Worm (Caenorhabditis elegans) whole organism, L4 larva: ENCODE measurements around the gene W07A12.4.
A peak's percentile ranks its signal among the peaks of the same experiment; 100 is the strongest.

Experiments used
- F26F4.8 ChIP-seq: fragments of 200-800 bp; sonication (Bioruptor generic); conservative IDR thresholded peaks from 2 replicates; pipeline ENCODE4 v1.3.6; 2022; ENCODE audit warnings: missing genetic modification characterization, missing compliant biosample characterization
- R02D3.7 ChIP-seq: fragments of 150-350 bp; sonication (generic microtip); optimal IDR thresholded peaks from 3 replicates; lab custom pipeline; 2014; ENCODE audit warnings: missing biosample characterization, missing genetic modification characterization
- Y48G9A.11 ChIP-seq: fragments of 200-800 bp; sonication (Bioruptor generic); IDR thresholded peaks from 2 replicates; pipeline ENCODE4 v1.3.6; 2022; ENCODE audit warnings: missing genetic modification reagents, missing genetic modification characterization, missing compliant biosample characterization
- Y75B8A.6 ChIP-seq: fragments of 200-800 bp; sonication (Bioruptor generic); IDR thresholded peaks from 2 replicates; pipeline ENCODE4 v1.3.6; 2022; ENCODE audit warnings: missing genetic modification reagents, missing genetic modification characterization, missing compliant biosample characterization
- ZK337.2 ChIP-seq: fragments of 200-800 bp; sonication (Bioruptor generic); IDR thresholded peaks from 2 replicates; pipeline ENCODE4 v1.3.6; 2022; ENCODE audit warnings: missing genetic modification reagents, missing genetic modification characterization, missing compliant biosample characterization
- aha-1 ChIP-seq: fragments of 150-350 bp; peaks from one replicate; lab custom pipeline; 2014; ENCODE audit warnings: missing biosample characterization, missing genetic modification characterization
- ama-1 ChIP-seq: fragments of 150-350 bp; optimal IDR thresholded peaks from 2 replicates; lab custom pipeline; 2014; ENCODE audit warnings: inconsistent platforms, mixed read lengths
- arid-1 ChIP-seq: fragments of 200-800 bp; sonication (Bioruptor generic); conservative IDR thresholded peaks from 2 replicates; pipeline ENCODE4 v1.3.6; 2022; ENCODE audit warnings: missing genetic modification reagents, missing genetic modification characterization, missing compliant biosample characterization
- ceh-28 ChIP-seq: fragments of 150-350 bp; optimal IDR thresholded peaks from 2 replicates; lab custom pipeline; 2014; ENCODE audit warnings: missing biosample characterization, missing genetic modification reagents, missing genetic modification characterization
- ceh-32 ChIP-seq: sonication (generic microtip); optimal IDR thresholded peaks from 2 replicates; lab custom pipeline; 2016; ENCODE audit warnings: mild to moderate bottlenecking, missing genetic modification characterization, missing compliant biosample characterization; ENCODE audit not compliant: poor library complexity
- ceh-62 ChIP-seq: sonication (generic microtip); optimal IDR thresholded peaks from 2 replicates; lab custom pipeline; 2017; ENCODE audit warnings: missing biosample characterization, missing genetic modification characterization
- ces-1 ChIP-seq: fragments of 150-350 bp; sonication (generic microtip); optimal IDR thresholded peaks from 4 replicates; lab custom pipeline; 2014; ENCODE audit warnings: missing biosample characterization, missing genetic modification reagents, missing genetic modification characterization
- cey-2 ChIP-seq: sonication (generic microtip); optimal IDR thresholded peaks from 3 replicates; lab custom pipeline; 2017; ENCODE audit warnings: missing genetic modification characterization, mild to moderate bottlenecking, missing compliant biosample characterization, antibody characterized with exemption, borderline replicate concordance; ENCODE audit not compliant: insufficient read depth
- daf-12 ChIP-seq: fragments of 150-350 bp; optimal IDR thresholded peaks from 2 replicates; lab custom pipeline; 2014; ENCODE audit warnings: missing biosample characterization, missing genetic modification reagents, missing genetic modification characterization
- daf-8 ChIP-seq: fragments of 200-800 bp; sonication (Bioruptor generic); IDR thresholded peaks from 2 replicates; pipeline ENCODE4 v1.3.6; 2022; ENCODE audit warnings: missing genetic modification characterization, missing compliant biosample characterization
- dmd-8 ChIP-seq: fragments of 200-800 bp; sonication (Bioruptor generic); IDR thresholded peaks from 2 replicates; pipeline ENCODE4 v1.3.6; 2022; ENCODE audit warnings: missing genetic modification characterization, missing compliant biosample characterization
- dpl-1 ChIP-seq: fragments of 150-350 bp; optimal IDR thresholded peaks from 2 replicates; lab custom pipeline; 2014; ENCODE audit warnings: missing biosample characterization, missing genetic modification reagents, missing genetic modification characterization
- dve-1 ChIP-seq: sonication (generic microtip); optimal IDR thresholded peaks from 2 replicates; lab custom pipeline; 2017; ENCODE audit warnings: antibody characterized with exemption, mild to moderate bottlenecking, missing genetic modification characterization, missing compliant biosample characterization; ENCODE audit not compliant: insufficient read depth
- egl-27 ChIP-seq: sonication (generic microtip); optimal IDR thresholded peaks from 3 replicates; lab custom pipeline; 2017; ENCODE audit warnings: missing biosample characterization, missing genetic modification reagents, missing genetic modification characterization
- fos-1 ChIP-seq: fragments of 150-350 bp; optimal IDR thresholded peaks from 2 replicates; lab custom pipeline; 2014; ENCODE audit warnings: missing biosample characterization, missing genetic modification characterization
- hif-1 ChIP-seq, 2 experiments: sonication (generic microtip); optimal IDR thresholded peaks; 2 replicates each; lab custom pipeline; 2016 to 2017; ENCODE audit warnings: missing compliant biosample characterization in 2 of 2, missing genetic modification characterization in 2 of 2, missing genetic modification reagents in 2 of 2, missing genotype in 2 of 2, mild to moderate bottlenecking in 1 of 2
- lim-7 ChIP-seq: fragments of 200-800 bp; sonication (Bioruptor generic); IDR thresholded peaks from 2 replicates; pipeline ENCODE4 v1.3.6; 2022; ENCODE audit warnings: missing genetic modification characterization, missing compliant biosample characterization
- lin-13 ChIP-seq: fragments of 150-350 bp; optimal IDR thresholded peaks from 2 replicates; lab custom pipeline; 2014; ENCODE audit warnings: missing biosample characterization, missing genetic modification reagents, missing genetic modification characterization
- lin-29 ChIP-seq: fragments of 200-800 bp; sonication (Bioruptor generic); IDR thresholded peaks from 2 replicates; pipeline ENCODE4 v1.3.6; 2022; ENCODE audit warnings: missing genetic modification reagents, missing genetic modification characterization, missing compliant biosample characterization
- lin-38 ChIP-seq: fragments of 200-800 bp; sonication (Bioruptor generic); IDR thresholded peaks from 2 replicates; pipeline ENCODE4 v1.3.6; 2022; ENCODE audit warnings: missing genetic modification reagents, missing genetic modification characterization, missing compliant biosample characterization
- lir-3 ChIP-seq: sonication (generic microtip); optimal IDR thresholded peaks from 2 replicates; lab custom pipeline; 2016; ENCODE audit warnings: mild to moderate bottlenecking, missing genetic modification characterization, missing compliant biosample characterization
- lsy-2 ChIP-seq, 2 experiments: fragments of 150-350 bp in 1 of 2; sonication (generic microtip) in 1 of 2; optimal IDR thresholded peaks; 2 replicates each; lab custom pipeline; 2014 to 2017; ENCODE audit warnings: missing biosample characterization in 2 of 2, missing genetic modification characterization in 2 of 2
- madf-5 ChIP-seq, 2 experiments: fragments of 200-800 bp; sonication (Bioruptor generic); IDR thresholded peaks; 2 replicates each; pipeline ENCODE4 v1.3.6; 2022; ENCODE audit warnings: missing compliant biosample characterization in 2 of 2, missing genetic modification characterization in 2 of 2
- madf-9 ChIP-seq: fragments of 200-800 bp; sonication (Bioruptor generic); conservative IDR thresholded peaks from 2 replicates; pipeline ENCODE4 v1.3.6; 2022; ENCODE audit warnings: missing genetic modification reagents, missing genetic modification characterization, missing compliant biosample characterization
- mxl-3 ChIP-seq: fragments of 200-800 bp; sonication (Bioruptor generic); optimal IDR thresholded peaks from 2 replicates; lab custom pipeline; 2018; ENCODE audit warnings: mild to moderate bottlenecking, missing genetic modification characterization, missing compliant biosample characterization
- nhr-11 ChIP-seq: fragments of 150-350 bp; optimal IDR thresholded peaks from 2 replicates; lab custom pipeline; 2014; ENCODE audit warnings: missing biosample characterization, missing genetic modification characterization
- nhr-111 ChIP-seq: fragments of 200-800 bp; sonication (Bioruptor generic); optimal IDR thresholded peaks from 2 replicates; lab custom pipeline; 2018; ENCODE audit warnings: mild to moderate bottlenecking, missing genetic modification characterization, missing compliant biosample characterization
- nhr-28 ChIP-seq: fragments of 150-350 bp; optimal IDR thresholded peaks from 2 replicates; lab custom pipeline; 2014; ENCODE audit warnings: missing biosample characterization, missing genetic modification characterization
- nhr-6 ChIP-seq: fragments of 150-350 bp; optimal IDR thresholded peaks from 2 replicates; lab custom pipeline; 2014; ENCODE audit warnings: missing biosample characterization, missing genetic modification characterization
- pha-4 ChIP-seq, 2 experiments: fragments of 150-350 bp in 1 of 2; fragments of 200-800 bp in 1 of 2; sonication (Bioruptor generic) in 1 of 2; IDR thresholded peaks in 1 of 2; optimal IDR thresholded peaks in 1 of 2; 2 replicates each; pipeline versions ENCODE4 v1.3.6 to Lab custom; 2014 to 2022; ENCODE audit warnings: missing genetic modification characterization in 2 of 2, missing genetic modification reagents in 2 of 2, missing biosample characterization in 1 of 2, missing compliant biosample characterization in 1 of 2
- php-3 ChIP-seq: fragments of 200-800 bp; sonication (Bioruptor generic); IDR thresholded peaks from 2 replicates; pipeline ENCODE4 v1.3.6; 2022; ENCODE audit warnings: missing genetic modification reagents, missing genetic modification characterization, missing compliant biosample characterization
- rbr-2 ChIP-seq: sonication (generic microtip); optimal IDR thresholded peaks from 2 replicates; lab custom pipeline; 2016; ENCODE audit warnings: missing genotype, missing genetic modification characterization, missing compliant biosample characterization
- skn-1 ChIP-seq: fragments of 150-350 bp; optimal IDR thresholded peaks from 2 replicates; lab custom pipeline; 2014; ENCODE audit warnings: missing biosample characterization, missing genetic modification characterization
- spr-3 ChIP-seq: fragments of 200-800 bp; sonication (Bioruptor generic); optimal IDR thresholded peaks from 2 replicates; lab custom pipeline; 2018; ENCODE audit warnings: mild to moderate bottlenecking, missing genetic modification characterization, missing compliant biosample characterization
- tag-97 ChIP-seq: fragments of 200-800 bp; sonication (Bioruptor generic); IDR thresholded peaks from 2 replicates; pipeline ENCODE4 v1.3.6; 2022; ENCODE audit warnings: missing genetic modification characterization, missing compliant biosample characterization
- tra-1 ChIP-seq: fragments of 200-800 bp; sonication (Bioruptor generic); IDR thresholded peaks from 2 replicates; pipeline ENCODE4 v1.3.6; 2022; ENCODE audit warnings: missing genetic modification reagents, missing genetic modification characterization, missing compliant biosample characterization
- unc-62 ChIP-seq, 3 experiments: fragments of 150-350 bp in 1 of 3; sonication (generic microtip); optimal IDR thresholded peaks in 2 of 3; peaks in 1 of 3; 1 replicate in 1 of 3; 2 replicates in 2 of 3; lab custom pipeline; 2014 to 2017; ENCODE audit warnings: missing biosample characterization in 3 of 3, missing genetic modification characterization in 3 of 3, missing genetic modification reagents in 3 of 3, missing genotype in 1 of 3
- zag-1 ChIP-seq: fragments of 150-350 bp; optimal IDR thresholded peaks from 2 replicates; lab custom pipeline; 2014; ENCODE audit warnings: missing biosample characterization, missing genetic modification characterization

W07A12.4 gene

DNA sequence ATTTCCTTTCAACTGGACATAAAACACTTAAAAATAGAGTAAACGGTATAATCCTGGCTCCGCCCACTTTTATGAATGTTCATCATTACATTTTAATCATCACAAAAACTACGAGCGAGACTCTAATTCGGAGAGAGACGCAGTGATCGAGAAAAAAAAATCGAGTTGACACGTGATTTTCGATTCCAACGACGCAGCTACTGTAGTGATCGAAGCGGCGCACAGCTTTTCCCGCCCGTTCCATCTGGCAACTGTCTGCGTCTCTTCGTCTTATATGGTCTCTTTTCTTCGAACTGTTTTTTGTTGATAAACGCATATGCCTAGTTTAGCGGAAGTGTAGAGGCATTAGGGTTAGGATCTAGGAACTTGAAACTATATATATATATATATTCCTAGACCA is 32.3 kb upstream of the W07A12.4 start (continued):
- TF ChIP-seq mxl-3 (GFP tag; lab: Kevin White, UChicago) = peak; percentile 84
- TF ChIP-seq pha-4 (GFP tag; IDR thresholded peaks at IDR 0.05; lab: Robert Waterston, UW) = 0 out of 2 replicates have a peak, but pooled peaks have one; percentile 36
- no peak for TF ChIP-seq pha-4 (tag; optimal IDR thresholded peaks at IDR 0.05; lab: Kevin White, UChicago)
- no peak for TF ChIP-seq madf-9 (GFP tag; lab: Robert Waterston, UW)
- no peak for TF ChIP-seq egl-27 (tag; lab: Kevin White, UChicago)
- TF ChIP-seq zag-1 (tag; lab: Kevin White, UChicago) = no peak
- no peak for TF ChIP-seq F26F4.8 (GFP tag; lab: Robert Waterston, UW)
- peak; percentile 35; the same call in 1 of the 2 replicates for TF ChIP-seq lin-38 (GFP tag; lab: Robert Waterston, UW)
- TF ChIP-seq Y75B8A.6 = no peak

- TF ChIP-seq unc-62 (GFP tag; optimal IDR thresholded peaks at IDR 0.05 in 1 of 2; lab: Kevin White, UChicago) (peak in 1 of 2 experiments; percentile 86), unc-62 (tag; optimal IDR thresholded peaks at IDR 0.05; lab: Kevin White, UChicago) (no peak), aha-1 (peak; percentile 68), dpl-1 (GFP tag; lab: Kevin White, UChicago) (no peak), nhr-28 (tag; lab: Kevin White, UChicago) (no peak)
- TF ChIP-seq, all 104 proteins: peak for 2
These were observed 31.1 kb upstream of the W07A12.4 start for ce11 chrII:9114972-9115371.

ce11 chrII:9115644-9116043 is 30.4 kb upstream of the W07A12.4 start:
- TF ChIP-seq nhr-11 (tag; lab: Kevin White, UChicago) = peak; percentile 54
- peak in 1 of 2 experiments; percentile 46 for TF ChIP-seq lsy-2 (tag; optimal IDR thresholded peaks at IDR 0.05; lab: Kevin White, UChicago)
- TF ChIP-seq tag-97 (GFP tag; lab: Robert Waterston, UW) = no peak

DNA sequence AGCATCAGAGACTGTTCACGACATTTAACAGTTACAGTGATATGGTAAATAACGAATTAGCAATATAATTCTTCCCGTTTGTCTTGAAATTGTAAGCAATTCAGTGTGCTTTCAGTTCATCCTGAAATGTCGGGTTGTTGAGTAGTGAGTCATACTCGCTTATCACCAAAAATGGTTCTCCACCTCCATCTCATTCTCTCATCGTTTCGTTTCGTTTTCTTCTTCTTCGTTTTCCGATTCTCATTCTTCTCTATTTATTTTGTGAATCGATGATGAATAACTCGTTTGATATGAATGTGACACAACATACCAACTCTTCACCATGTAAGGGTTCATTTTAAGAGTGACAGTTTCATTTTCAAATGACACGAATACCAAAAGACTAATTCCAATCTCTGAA is 29.7 kb upstream of the W07A12.4 start:
- TF ChIP-seq unc-62 (GFP tag; optimal IDR thresholded peaks at IDR 0.05 in 1 of 2; lab: Kevin White, UChicago) (peak in 1 of 2 experiments; percentile 43), unc-62 (tag; optimal IDR thresholded peaks at IDR 0.05; lab: Kevin White, UChicago) (no peak), daf-12 (no peak), lir-3 (tag; lab: Kevin White, UChicago) (no peak), skn-1 (no peak), tra-1 (GFP tag; lab: Robert Waterston, UW) (no peak), ces-1 (GFP tag; lab: Kevin White, UChicago) (no peak), arid-1 (GFP tag; lab: Robert Waterston, UW) (no peak), ceh-62 (no peak), ceh-28 (no peak), lin-13 (no peak), nhr-11 (tag; lab: Kevin White, UChicago) (no peak), Y75B8A.6 (no peak), nhr-111 (GFP tag; lab: Kevin White, UChicago) (no peak), lsy-2 (tag; optimal IDR thresholded peaks at IDR 0.05; lab: Kevin White, UChicago) (peak in 1 of 2 experiments; percentile 10), rbr-2 (tag; lab: Kevin White, UChicago) (no peak), ceh-32 (no peak), Y48G9A.11 (GFP tag; lab: Robert Waterston, UW) (no peak), ZK337.2 (GFP tag; lab: Robert Waterston, UW) (no peak), hif-1 (tag; optimal IDR thresholded peaks at IDR 0.05; lab: Kevin White, UChicago) (no peak), ama-1 (no peak), spr-3 (GFP tag; lab: Kevin White, UChicago) (no peak), madf-5 (GFP tag; IDR thresholded peaks at IDR 0.05; lab: Robert Waterston, UW) (no peak), fos-1 (tag; lab: Kevin White, UChicago) (no peak), F26F4.8 (GFP tag; lab: Robert Waterston, UW) (no peak), dve-1 (tag; lab: Kevin White, UChicago) (peak; percentile 46), cey-2 (tag; lab: Kevin White, UChicago) (no peak), php-3 (0 out of 2 replicates have a peak, but pooled peaks have one; percentile 35), lin-29 (GFP tag; lab: Robert Waterston, UW) (no peak), dmd-8 (GFP tag; lab: Robert Waterston, UW) (no peak), lim-7 (GFP tag; lab: Robert Waterston, UW) (no peak), daf-8 (no peak), nhr-6 (tag; lab: Kevin White, UChicago) (peak; percentile 66), nhr-28 (tag; lab: Kevin White, UChicago) (peak; percentile 74), R02D3.7 (tag; lab: Kevin White, UChicago) (no peak)
